Fruit fly (Drosophila melanogaster) Kc167 (cell line): ENCODE measurements around the gene Frl.

Experiments used
- Myc ChIP-seq: fragments of >200 bp; optimal IDR thresholded peaks from 2 replicates; lab custom pipeline; 2017; ENCODE audit warnings: missing external identifiers
- insv ChIP-seq: fragments of >200 bp; optimal IDR thresholded peaks from 3 replicates; lab custom pipeline; 2018; ENCODE audit warnings: missing external identifiers
- ttk ChIP-seq: sonication (Bioruptor generic); optimal IDR thresholded peaks from 2 replicates; lab custom pipeline; 2017; ENCODE audit warnings: missing external identifiers

DNA sequence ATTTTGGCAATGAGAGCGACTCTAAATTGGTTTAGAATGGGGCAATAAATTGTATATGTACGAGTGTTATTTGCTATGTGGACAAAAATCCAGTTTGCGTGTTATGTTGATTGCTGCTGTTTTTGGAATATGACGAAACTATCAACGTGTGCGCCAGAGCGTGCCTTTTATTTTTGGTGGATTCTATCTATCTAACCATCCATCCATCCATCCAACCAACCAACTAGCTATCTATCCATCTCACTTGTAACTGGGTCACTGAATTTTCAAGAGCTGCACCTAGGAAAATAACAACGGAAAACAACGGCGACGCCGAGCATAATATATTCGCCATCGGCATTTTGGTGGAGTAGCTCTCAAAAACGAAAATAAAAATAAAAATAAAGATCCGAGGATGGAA, 9.7 kb downstream of the Frl start:
- TF ChIP-seq ttk (lab: Kevin White, UChicago) (no peak), insv (no peak), Myc (lab: Kevin White, UChicago) (no peak)
